Worm (Caenorhabditis elegans): ENCODE results near the gene F58F9.4.

F58F9.4 gene

DNA sequence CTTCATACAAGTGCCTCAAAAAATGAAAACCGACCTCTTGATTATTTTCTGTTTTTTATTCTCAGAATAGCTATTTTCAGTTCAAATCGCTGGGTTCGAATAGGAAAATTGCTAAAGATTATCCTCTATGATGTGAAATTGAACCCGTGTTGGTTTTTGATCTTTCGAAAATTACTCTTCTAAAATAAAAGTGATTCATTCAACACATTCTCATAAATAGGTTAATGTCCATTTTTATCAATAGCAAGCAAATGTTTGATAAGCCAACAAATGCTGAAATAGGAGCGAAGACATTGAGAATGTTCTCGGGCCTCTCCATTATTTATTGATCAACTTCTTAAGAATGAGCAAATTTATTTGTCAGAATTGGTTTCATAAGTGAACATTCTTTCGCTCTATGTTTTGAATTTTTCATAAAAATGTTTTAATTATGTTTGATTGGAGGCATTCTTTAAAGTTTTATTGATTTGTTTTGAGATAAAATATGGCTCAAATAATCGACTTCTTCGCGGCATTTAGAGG is 2.0 kb downstream of the F58F9.4 start, which contains the start of gene F58F9.3:
Gene F58F9.3 (plus strand): TSS at position 472 of the 522 bp plus-strand sequence.
- TF ChIP-seq nhr-20 (tag; optimal IDR thresholded peaks at IDR 0.05) (no peak), elt-2 (tag; optimal IDR thresholded peaks at IDR 0.05) (peak; percentile 1), alr-1 (tag; optimal IDR thresholded peaks at IDR 0.05; ENCODE audit: borderline replicate concordance) (no peak), nhr-28 (tag; optimal IDR thresholded peaks at IDR 0.05) (no peak), tlp-1 (tag; optimal IDR thresholded peaks at IDR 0.05) (no peak), ceh-88 (GFP tag; IDR thresholded peaks at IDR 0.05) (no peak), efl-3 (GFP tag; optimal IDR thresholded peaks at IDR 0.05) (no peak), ama-1 (optimal IDR thresholded peaks at IDR 0.05) (no peak)

DNA sequence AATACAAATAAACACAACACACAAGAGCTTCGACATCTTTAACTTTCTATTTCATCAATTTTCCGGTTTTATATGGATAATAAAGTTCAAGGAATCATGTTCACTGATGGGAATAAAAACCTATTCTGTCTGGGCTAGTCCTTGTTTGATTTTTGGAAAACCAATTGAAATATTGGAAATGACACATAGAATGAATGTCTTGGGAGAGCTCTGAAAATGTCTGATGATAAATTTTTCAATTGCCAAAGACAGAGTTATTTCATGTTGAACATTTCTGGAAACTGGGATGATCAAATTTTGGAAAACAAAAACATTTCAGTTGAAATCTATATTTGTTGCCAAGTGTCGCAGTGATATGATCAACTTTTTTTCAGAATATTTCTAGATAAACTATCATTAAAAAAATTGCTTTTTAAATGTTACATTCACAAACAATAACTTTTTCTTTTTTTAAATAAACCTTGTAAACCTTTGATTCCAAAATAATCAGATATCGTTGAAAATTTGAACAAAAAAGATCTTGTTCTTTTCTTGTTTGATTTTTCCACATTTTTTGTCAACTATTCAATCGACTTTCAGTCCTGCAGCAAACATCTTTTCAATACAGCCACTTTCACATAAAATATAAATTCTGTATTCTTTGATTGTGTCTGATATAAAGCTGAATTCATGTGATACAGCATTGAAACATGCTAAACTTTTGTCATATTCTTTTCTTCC is 6.8 kb downstream of the F58F9.4 start, which contains the start of the genes F58F9.6 and F58F9.8:
Gene F58F9.6 (minus strand): TSS at position 101 of the 720 bp plus-strand sequence.
Gene F58F9.8 (plus strand): TSS at position 670 of the 720 bp plus-strand sequence.
- no peak for TF ChIP-seq hlh-4 (tag; optimal IDR thresholded peaks at IDR 0.05)
- TF ChIP-seq C16A3.4 (tag; optimal IDR thresholded peaks at IDR 0.05), result no peak
- TF ChIP-seq efl-1 (optimal IDR thresholded peaks at IDR 0.05), result no peak
- TF ChIP-seq efl-1 (GFP tag; optimal IDR thresholded peaks at IDR 0.05 in 1 of 2), result peak in 1 of 2 experiments; percentile 83
- TF ChIP-seq nhr-85 (tag), result peak; percentile 22
- TF ChIP-seq unc-130 (tag; optimal IDR thresholded peaks at IDR 0.05), result no peak

- TF ChIP-seq aha-1 (tag; optimal IDR thresholded peaks at IDR 0.05) (no peak), blmp-1 (tag; optimal IDR thresholded peaks at IDR 0.05) (no peak), F16B12.6 (tag; optimal IDR thresholded peaks at IDR 0.05) (no peak), pqm-1 (tag; optimal IDR thresholded peaks at IDR 0.05) (no peak), unc-130 (tag; optimal IDR thresholded peaks at IDR 0.05) (no peak), swsn-7 (tag; optimal IDR thresholded peaks at IDR 0.05) (no peak), efl-3 (GFP tag; optimal IDR thresholded peaks at IDR 0.05) (no peak), nhr-77 (tag; optimal IDR thresholded peaks at IDR 0.05) (no peak), hlh-4 (tag; optimal IDR thresholded peaks at IDR 0.05) (no peak), snpc-4 (tag; optimal IDR thresholded peaks at IDR 0.05) (no peak), elt-2 (tag; optimal IDR thresholded peaks at IDR 0.05) (no peak)
Observed at ce11 chrIV:6239993-6240392, 9.2 kb downstream of the F58F9.4 start, which contains the start of gene F58F9.9. TSS of gene F58F9.9 (plus strand) at chrIV:6240293.

- TF ChIP-seq elt-2 (tag; optimal IDR thresholded peaks at IDR 0.05), result peak; percentile 54
- no peak for TF ChIP-seq nhr-77 (tag; optimal IDR thresholded peaks at IDR 0.05)
- peak in 1 of 2 experiments; percentile 52 for TF ChIP-seq lin-35 (GFP tag; optimal IDR thresholded peaks at IDR 0.05)
- no peak for TF ChIP-seq fkh-10 (GFP tag; optimal IDR thresholded peaks at IDR 0.05)
- TF ChIP-seq efl-1 (optimal IDR thresholded peaks at IDR 0.05), result no peak
- no peak for TF ChIP-seq efl-1 (GFP tag; optimal IDR thresholded peaks at IDR 0.05 in 1 of 2)
- no peak for TF ChIP-seq dsc-1 (tag; optimal IDR thresholded peaks at IDR 0.05)
- TF ChIP-seq nhr-85 (tag), result peak; percentile 27
- no peak for TF ChIP-seq fkh-4 (tag; optimal IDR thresholded peaks at IDR 0.05; ENCODE audit: borderline replicate concordance)
- TF ChIP-seq lsy-2 (tag; optimal IDR thresholded peaks at IDR 0.05), result peak in 1 of 2 experiments; percentile 7
- peak; percentile 43 for TF ChIP-seq blmp-1 (tag; optimal IDR thresholded peaks at IDR 0.05)
- TF ChIP-seq nhr-71 (tag; optimal IDR thresholded peaks at IDR 0.05), result peak; percentile 33
- peak in 2 of 6 experiments; percentile 54 to 55 for TF ChIP-seq elt-3 (tag; optimal IDR thresholded peaks at IDR 0.05)
- TF ChIP-seq nhr-20 (tag; optimal IDR thresholded peaks at IDR 0.05), result peak; percentile 92
- no peak for TF ChIP-seq C34B4.2 (tag; optimal IDR thresholded peaks at IDR 0.05)
- TF ChIP-seq dpl-1 (GFP tag; optimal IDR thresholded peaks at IDR 0.05), result peak in 1 of 3 experiments; percentile 5
Observed at ce11 chrIV:6248486-6248885, 17.7 kb downstream of the F58F9.4 start, which contains the start of gene acox-3. TSS of gene acox-3 (minus strand) at chrIV:6248492.

- TF ChIP-seq nhr-19 (GFP tag; conservative IDR thresholded peaks at IDR 0.05) (no peak), dsc-1 (tag; optimal IDR thresholded peaks at IDR 0.05) (peak; percentile 37), fkh-4 (tag; optimal IDR thresholded peaks at IDR 0.05; ENCODE audit: borderline replicate concordance) (no peak), xbp-1 (tag; optimal IDR thresholded peaks at IDR 0.05) (no peak), skn-1 (tag; optimal IDR thresholded peaks at IDR 0.05) (no peak), snpc-4 (tag; optimal IDR thresholded peaks at IDR 0.05) (no peak), nhr-47 (tag; optimal IDR thresholded peaks at IDR 0.05) (peak; percentile 29), swsn-7 (tag; optimal IDR thresholded peaks at IDR 0.05) (peak; percentile 4), pax-3 (tag; optimal IDR thresholded peaks at IDR 0.05) (no peak), lin-14 (GFP tag; optimal IDR thresholded peaks at IDR 0.05) (peak; percentile 64), efl-3 (GFP tag; optimal IDR thresholded peaks at IDR 0.05) (no peak), ces-1 (GFP tag; optimal IDR thresholded peaks at IDR 0.05) (no peak), lin-15B (tag; optimal IDR thresholded peaks at IDR 0.05) (no peak), egl-13 (tag; optimal IDR thresholded peaks at IDR 0.05) (peak; percentile 9), Y116A8C.19 (tag; optimal IDR thresholded peaks at IDR 0.05; ENCODE audit: borderline replicate concordance) (no peak), nhr-28 (tag; optimal IDR thresholded peaks at IDR 0.05) (no peak), ztf-11 (tag; optimal IDR thresholded peaks at IDR 0.05) (no peak), ceh-88 (GFP tag; IDR thresholded peaks at IDR 0.05) (no peak), zag-1 (tag; optimal IDR thresholded peaks at IDR 0.05) (no peak)
Observed at ce11 chrIV:6249591-6249990, 18.8 kb downstream of the F58F9.4 start, which contains the start of gene F58F9.1. TSS of gene F58F9.1 (plus strand) at chrIV:6249841.

All from whole organism, L1 larva.